Fruit fly (Drosophila melanogaster): ENCODE data around the gene Pgk.

Pgk gene

DNA sequence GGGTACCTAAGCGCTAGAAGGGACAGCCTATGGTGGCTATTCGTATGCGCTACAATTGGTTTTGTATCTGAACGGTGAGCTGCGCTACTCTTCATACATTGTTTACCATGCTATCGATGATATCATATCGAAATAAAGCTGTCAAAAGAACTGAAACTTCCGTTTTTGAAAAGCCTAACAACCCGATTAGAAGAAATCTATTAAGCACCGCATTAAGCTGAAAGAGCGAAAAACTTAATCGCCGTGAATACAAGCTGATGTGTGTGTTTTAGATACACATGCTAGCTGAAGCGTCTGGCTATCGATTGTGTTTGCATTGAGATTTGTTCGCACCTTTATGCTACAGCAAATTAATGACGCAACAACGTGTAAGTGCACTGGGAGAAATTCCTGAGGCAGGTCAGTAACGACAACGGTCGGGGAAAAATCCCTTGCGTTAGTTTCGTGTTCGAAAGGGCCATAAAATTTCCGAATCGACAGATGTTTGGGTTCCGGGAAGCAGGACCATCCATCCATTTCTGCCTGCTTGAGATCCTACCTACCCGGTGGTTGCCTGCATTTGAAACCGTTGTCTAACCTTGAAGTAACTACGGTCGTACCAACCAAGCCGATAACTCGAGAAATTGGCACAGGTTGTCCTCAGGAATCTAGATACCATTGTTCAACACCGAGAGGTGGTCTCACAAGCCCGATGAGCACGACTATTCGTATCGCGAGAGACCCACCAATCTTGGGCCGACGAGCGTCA, 2.4 kb downstream of the Pgk start (continued):
- TF ChIP-seq CG4707 (GFP tag; optimal IDR thresholded peaks at IDR 0.05) (peak; percentile 30), CG7357 (GFP tag; IDR thresholded peaks at IDR 0.05) (peak; percentile 74), D (optimal IDR thresholded peaks at IDR 0.05) (peak; percentile 39), D (GFP tag; optimal IDR thresholded peaks at IDR 0.05) (peak; percentile 74), sr (GFP tag; IDR thresholded peaks at IDR 0.05) (no peak), CG15011 (GFP tag; optimal IDR thresholded peaks at IDR 0.05) (peak; percentile 71), CG14710 (tag; optimal IDR thresholded peaks at IDR 0.05) (peak; percentile 65), CG16863 (GFP tag; optimal IDR thresholded peaks at IDR 0.05) (peak; percentile 51), MESR4 (GFP tag; optimal IDR thresholded peaks at IDR 0.05) (peak; percentile 12), CG15479 (GFP tag; optimal IDR thresholded peaks at IDR 0.05) (peak; percentile 92), CHES-1-like (GFP tag; optimal IDR thresholded peaks at IDR 0.05) (peak; percentile 64), Stat92E (GFP tag; optimal IDR thresholded peaks at IDR 0.05) (peak in 1 of 3 experiments; percentile 37), gro (GFP tag; optimal IDR thresholded peaks at IDR 0.05) (peak; percentile 93), vfl (GFP tag; optimal IDR thresholded peaks at IDR 0.05) (peak; percentile 57), CG2875 (GFP tag; optimal IDR thresholded peaks at IDR 0.05) (peak; percentile 56), schlank (tag; optimal IDR thresholded peaks at IDR 0.05) (peak; percentile 77), Chrac-16 (GFP tag; optimal IDR thresholded peaks at IDR 0.05) (peak; percentile 70), Sry-δ (GFP tag; optimal IDR thresholded peaks at IDR 0.05) (peak; percentile 45), z (GFP tag; IDR thresholded peaks at IDR 0.05) (no peak), CG1529 (GFP tag; optimal IDR thresholded peaks at IDR 0.05) (peak; percentile 57), Fer3 (tag; optimal IDR thresholded peaks at IDR 0.05) (peak; percentile 88), gt (GFP tag; IDR thresholded peaks at IDR 0.05) (no peak), lilli (GFP tag; optimal IDR thresholded peaks at IDR 0.05) (peak; percentile 90), pros (GFP tag; optimal IDR thresholded peaks at IDR 0.05) (peak; percentile 31), CG8359 (GFP tag; optimal IDR thresholded peaks at IDR 0.05; ENCODE audit: borderline replicate concordance) (peak; percentile 41), Sox100B (GFP tag; optimal IDR thresholded peaks at IDR 0.05) (peak; percentile 81), CG8281 (tag; optimal IDR thresholded peaks at IDR 0.05) (peak; percentile 65), Xbp1 (GFP tag; optimal IDR thresholded peaks at IDR 0.05) (peak; percentile 74), h (optimal IDR thresholded peaks at IDR 0.05) (no peak), eyg (GFP tag; optimal IDR thresholded peaks at IDR 0.05) (no peak), CG17186 (GFP tag; optimal IDR thresholded peaks at IDR 0.05) (no peak), HLH54F (GFP tag; optimal IDR thresholded peaks at IDR 0.05) (peak; percentile 75), Usf (GFP tag; optimal IDR thresholded peaks at IDR 0.05) (peak; percentile 69), CG15514 (GFP tag; optimal IDR thresholded peaks at IDR 0.05) (peak; percentile 81), CG6813 (GFP tag; optimal IDR thresholded peaks at IDR 0.05) (peak; percentile 87), CG9727 (GFP tag; optimal IDR thresholded peaks at IDR 0.05) (peak; percentile 81), ems (GFP tag; optimal IDR thresholded peaks at IDR 0.05) (peak; percentile 79), D19A (tag; optimal IDR thresholded peaks at IDR 0.05) (peak; percentile 93), Elba2 (GFP tag; optimal IDR thresholded peaks at IDR 0.05) (no peak), sens (GFP tag) (peak; percentile 94), sc (optimal IDR thresholded peaks at IDR 0.05) (no peak), sc (GFP tag; optimal IDR thresholded peaks at IDR 0.05) (peak; percentile 49), CG10274 (GFP tag; optimal IDR thresholded peaks at IDR 0.05) (peak; percentile 99), Ravus (GFP tag; IDR thresholded peaks at IDR 0.05) (no peak), CG8290 (GFP tag; optimal IDR thresholded peaks at IDR 0.05) (peak; percentile 32), CG8290 (tag; optimal IDR thresholded peaks at IDR 0.05) (peak in 1 of 2 experiments; percentile 94), Mrtf (GFP tag; IDR thresholded peaks at IDR 0.05) (no peak), CG12299 (tag; optimal IDR thresholded peaks at IDR 0.05) (no peak), CG3281 (GFP tag; optimal IDR thresholded peaks at IDR 0.05) (peak; percentile 85), CG12391 (tag; optimal IDR thresholded peaks at IDR 0.05) (peak; percentile 82)
